Worm (Caenorhabditis elegans) whole organism, late embryonic: ENCODE measurements around the gene acs-15.
A peak's percentile ranks its signal among the peaks of the same experiment; 100 is the strongest.

Experiments
- C38D4.7 ChIP-seq: fragments of 200-800 bp; sonication (Bioruptor generic); optimal IDR thresholded peaks from 2 replicates; lab custom pipeline; 2018; ENCODE audit warnings: mild to moderate bottlenecking, missing genetic modification characterization, moderate library complexity, missing compliant biosample characterization
- F13H6.1 ChIP-seq: sonication (generic microtip); optimal IDR thresholded peaks from 2 replicates; lab custom pipeline; 2016; ENCODE audit warnings: missing genetic modification characterization, missing compliant biosample characterization
- K09A11.1 ChIP-seq: sonication (generic microtip); optimal IDR thresholded peaks from 2 replicates; lab custom pipeline; 2017; ENCODE audit warnings: antibody characterized with exemption, mild to moderate bottlenecking, missing genetic modification characterization, missing compliant biosample characterization; ENCODE audit not compliant: insufficient read depth
- ama-1 ChIP-seq: fragments of 150-350 bp; optimal IDR thresholded peaks from 2 replicates; lab custom pipeline; 2014
- ceh-14 ChIP-seq: sonication (generic microtip); optimal IDR thresholded peaks from 2 replicates; lab custom pipeline; 2016; ENCODE audit warnings: missing genotype, missing genetic modification characterization, missing compliant biosample characterization
- ceh-18 ChIP-seq: sonication (generic microtip); optimal IDR thresholded peaks from 2 replicates; lab custom pipeline; 2016; ENCODE audit warnings: missing genetic modification characterization, missing compliant biosample characterization
- ceh-19 ChIP-seq: fragments of 200-800 bp; sonication (Bioruptor generic); optimal IDR thresholded peaks from 2 replicates; lab custom pipeline; 2018; ENCODE audit warnings: mild to moderate bottlenecking, missing genetic modification characterization, missing compliant biosample characterization
- ceh-31 ChIP-seq: sonication (generic microtip); optimal IDR thresholded peaks from 2 replicates; lab custom pipeline; 2016; ENCODE audit warnings: missing genetic modification characterization, missing compliant biosample characterization
- ceh-34 ChIP-seq: sonication (generic microtip); optimal IDR thresholded peaks from 2 replicates; lab custom pipeline; 2016; ENCODE audit warnings: mild to moderate bottlenecking, missing genetic modification characterization, missing compliant biosample characterization
- ceh-48 ChIP-seq: sonication (generic microtip); optimal IDR thresholded peaks from 2 replicates; lab custom pipeline; 2016; ENCODE audit warnings: missing genetic modification characterization, inconsistent platforms, missing compliant biosample characterization
- ceh-6 ChIP-seq: fragments of 200-800 bp; sonication (Bioruptor generic); optimal IDR thresholded peaks from 2 replicates; lab custom pipeline; 2018; ENCODE audit warnings: mild to moderate bottlenecking, missing genetic modification characterization, missing compliant biosample characterization
- che-1 ChIP-seq: sonication (generic microtip); optimal IDR thresholded peaks from 2 replicates; lab custom pipeline; 2016; ENCODE audit warnings: mild to moderate bottlenecking, missing genetic modification characterization, missing compliant biosample characterization
- dve-1 ChIP-seq: sonication (generic microtip); optimal IDR thresholded peaks from 2 replicates; lab custom pipeline; 2017; ENCODE audit warnings: antibody characterized with exemption, mild to moderate bottlenecking, missing genetic modification characterization, missing compliant biosample characterization
- elt-4 ChIP-seq: sonication (generic microtip); optimal IDR thresholded peaks from 2 replicates; lab custom pipeline; 2016; ENCODE audit warnings: missing genetic modification characterization, missing compliant biosample characterization
- eyg-1 ChIP-seq: sonication (generic microtip); optimal IDR thresholded peaks from 2 replicates; lab custom pipeline; 2016; ENCODE audit warnings: missing genotype, missing genetic modification characterization, missing compliant biosample characterization
- hlh-15 ChIP-seq: sonication (generic microtip); optimal IDR thresholded peaks from 2 replicates; lab custom pipeline; 2016; ENCODE audit warnings: missing genetic modification characterization, missing compliant biosample characterization
- hlh-30 ChIP-seq: sonication (generic microtip); optimal IDR thresholded peaks from 2 replicates; lab custom pipeline; 2017; ENCODE audit warnings: antibody characterized with exemption, missing genetic modification characterization, missing compliant biosample characterization; ENCODE audit not compliant: insufficient read depth
- hlh-6 ChIP-seq: sonication (generic microtip); optimal IDR thresholded peaks from 2 replicates; lab custom pipeline; 2016; ENCODE audit warnings: missing genotype, missing genetic modification characterization, missing compliant biosample characterization
- lin-11 ChIP-seq: fragments of 200-800 bp; sonication (Bioruptor generic); optimal IDR thresholded peaks from 2 replicates; lab custom pipeline; 2018; ENCODE audit warnings: mild to moderate bottlenecking, missing genetic modification characterization, missing compliant biosample characterization
- odd-2 ChIP-seq: sonication (generic microtip); optimal IDR thresholded peaks from 2 replicates; lab custom pipeline; 2017; ENCODE audit warnings: antibody characterized with exemption, mild to moderate bottlenecking, missing genetic modification characterization, missing compliant biosample characterization
- pha-2 ChIP-seq: sonication (generic microtip); optimal IDR thresholded peaks from 2 replicates; lab custom pipeline; 2017; ENCODE audit warnings: mild to moderate bottlenecking, missing genetic modification characterization, missing compliant biosample characterization
- ref-2 ChIP-seq: sonication (generic microtip); optimal IDR thresholded peaks from 2 replicates; lab custom pipeline; 2016; ENCODE audit warnings: missing genetic modification characterization, missing compliant biosample characterization
- rnt-1 ChIP-seq: sonication (generic microtip); optimal IDR thresholded peaks from 2 replicates; lab custom pipeline; 2016; ENCODE audit warnings: missing genetic modification characterization, missing compliant biosample characterization
- sdc-2 ChIP-seq: sonication (generic microtip); optimal IDR thresholded peaks from 2 replicates; lab custom pipeline; 2016; ENCODE audit warnings: missing genotype, missing genetic modification characterization, missing compliant biosample characterization
- sox-2 ChIP-seq: fragments of 200-800 bp; sonication (Bioruptor generic); IDR thresholded peaks from 2 replicates; pipeline ENCODE4 v1.3.6; 2022; ENCODE audit warnings: missing genetic modification reagents, missing genetic modification characterization, missing compliant biosample characterization
- syd-9 ChIP-seq: sonication (generic microtip); optimal IDR thresholded peaks from 2 replicates; lab custom pipeline; 2016; ENCODE audit warnings: mild to moderate bottlenecking, missing genetic modification characterization, moderate library complexity, missing compliant biosample characterization
- tbx-2 ChIP-seq: sonication (generic microtip); optimal IDR thresholded peaks from 2 replicates; lab custom pipeline; 2016; ENCODE audit warnings: missing genetic modification characterization, missing compliant biosample characterization
- tbx-7 ChIP-seq: sonication (generic microtip); optimal IDR thresholded peaks from 2 replicates; lab custom pipeline; 2016; ENCODE audit warnings: missing genotype, missing genetic modification characterization, missing compliant biosample characterization
- unc-3 ChIP-seq, 2 experiments: fragments of 200-800 bp in 1 of 2; sonication (Bioruptor generic) in 1 of 2; sonication (generic microtip) in 1 of 2; conservative IDR thresholded peaks in 1 of 2; optimal IDR thresholded peaks in 1 of 2; 2 replicates each; pipeline versions ENCODE4 v1.3.6 to Lab custom; 2016 to 2022; ENCODE audit warnings: missing compliant biosample characterization in 2 of 2, missing genetic modification characterization in 2 of 2, missing genetic modification reagents in 1 of 2
- unc-55 ChIP-seq: sonication (generic microtip); optimal IDR thresholded peaks from 2 replicates; lab custom pipeline; 2017; ENCODE audit warnings: missing biosample characterization, missing genetic modification reagents, missing genetic modification characterization

acs-15 gene

ce11 chrII:937265-937664 is 4.4 kb downstream of the acs-15 start:
- no peak for TF ChIP-seq hlh-30 (tag; lab: Kevin White, UChicago)
- TF ChIP-seq ref-2 (tag; lab: Kevin White, UChicago): peak; percentile 83

ce11 chrII:938549-938948 is 5.7 kb downstream of the acs-15 start, which contains the start of gene R07C3.3:
Gene R07C3.3, plus strand, starts transcription at chrII:938849.
- TF ChIP-seq eyg-1 (tag; lab: Kevin White, UChicago): no peak

- TF ChIP-seq ceh-31 (no peak), tbx-2 (no peak), lin-11 (tag; lab: Kevin White, UChicago) (no peak), hlh-30 (tag; lab: Kevin White, UChicago) (peak; percentile 48)
These were observed 8.0 kb downstream of the acs-15 start, which contains the start of gene fbxc-36 for ce11 chrII:940779-941178. Gene fbxc-36, plus strand, starts transcription at chrII:940983.

ce11 chrII:943773-944172 is 11.0 kb downstream of the acs-15 start, which contains the start of gene clec-43:
Gene clec-43, plus strand, starts transcription at chrII:944066.
- TF ChIP-seq syd-9 (tag; lab: Kevin White, UChicago): no peak
- TF ChIP-seq pha-2 (tag; lab: Kevin White, UChicago): no peak
- TF ChIP-seq sdc-2 (tag; lab: Kevin White, UChicago): no peak
- no peak for TF ChIP-seq ceh-6 (GFP tag; lab: Kevin White, UChicago)
- TF ChIP-seq unc-3 (GFP tag; conservative IDR thresholded peaks at IDR 0.05; lab: Robert Waterston, UW): no peak
- TF ChIP-seq unc-3 (tag; optimal IDR thresholded peaks at IDR 0.05; lab: Kevin White, UChicago): no peak
- TF ChIP-seq hlh-15: no peak
- TF ChIP-seq ref-2 (tag; lab: Kevin White, UChicago): no peak
- no peak for TF ChIP-seq hlh-30 (tag; lab: Kevin White, UChicago)
- no peak for TF ChIP-seq ceh-18 (tag; lab: Kevin White, UChicago)
- TF ChIP-seq dve-1 (tag; lab: Kevin White, UChicago): no peak
- TF ChIP-seq ceh-34 (tag; lab: Kevin White, UChicago): no peak
- TF ChIP-seq sox-2: no peak
- no peak for TF ChIP-seq che-1 (tag; lab: Kevin White, UChicago)
- no peak for TF ChIP-seq hlh-6 (tag; lab: Kevin White, UChicago)
- no peak for TF ChIP-seq ceh-19 (GFP tag; lab: Kevin White, UChicago)
- no peak for TF ChIP-seq K09A11.1 (tag; lab: Kevin White, UChicago)
- no peak for TF ChIP-seq C38D4.7

- TF ChIP-seq unc-3 (GFP tag; conservative IDR thresholded peaks at IDR 0.05; lab: Robert Waterston, UW) (no peak), unc-3 (tag; optimal IDR thresholded peaks at IDR 0.05; lab: Kevin White, UChicago) (no peak), odd-2 (tag; lab: Kevin White, UChicago) (no peak), rnt-1 (no peak), ceh-14 (tag; lab: Kevin White, UChicago) (no peak), F13H6.1 (no peak), tbx-7 (no peak), elt-4 (no peak), ama-1 (lab: Kevin White, UChicago) (no peak), ref-2 (tag; lab: Kevin White, UChicago) (no peak)
These were observed 15.3 kb downstream of the acs-15 start, which contains the start of gene fbxc-32 for ce11 chrII:948091-948490. Gene fbxc-32, minus strand, starts transcription at chrII:948191.

- TF ChIP-seq ceh-48 (tag; lab: Kevin White, UChicago) (peak; percentile 46), ceh-19 (GFP tag; lab: Kevin White, UChicago) (peak; percentile 28), unc-55 (GFP tag; lab: Kevin White, UChicago) (no peak), odd-2 (tag; lab: Kevin White, UChicago) (no peak)
- TF ChIP-seq, all 69 proteins: peak for 2
These were observed 17.6 kb downstream of the acs-15 start for ce11 chrII:950374-950773.
